Fruit fly (Drosophila melanogaster): ENCODE measurements around the gene promL.

Gene promL

DNA sequence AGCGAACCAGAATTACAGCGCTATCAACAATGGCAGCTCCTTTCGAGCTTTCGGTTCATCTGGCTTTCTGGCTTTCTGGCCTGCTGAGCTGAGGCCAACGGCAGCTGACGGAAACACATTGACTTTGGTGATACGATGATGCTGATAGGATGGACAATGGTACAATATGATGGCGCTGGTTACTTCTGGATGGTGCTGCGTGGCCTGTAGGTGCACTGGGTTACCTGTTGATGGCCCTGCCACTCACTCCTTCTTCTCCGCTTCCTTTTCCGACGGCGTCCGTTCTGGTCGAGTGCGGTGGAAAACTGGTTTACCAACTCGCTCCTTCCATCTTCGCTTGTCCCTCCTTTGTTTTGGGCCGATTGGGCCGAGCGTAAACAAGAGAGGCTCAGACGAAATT lies 52.7 kb downstream of the promL start:
- TF ChIP-seq pad (GFP tag; optimal IDR thresholded peaks at IDR 0.05) (no peak), CG14711 (tag; optimal IDR thresholded peaks at IDR 0.05) (no peak), CG12768 (GFP tag; optimal IDR thresholded peaks at IDR 0.05) (no peak), tj (GFP tag; optimal IDR thresholded peaks at IDR 0.05) (no peak), CG1620 (GFP tag; optimal IDR thresholded peaks at IDR 0.05) (no peak), Hr96 (GFP tag; optimal IDR thresholded peaks at IDR 0.05) (no peak), ovo (GFP tag; optimal IDR thresholded peaks at IDR 0.05) (no peak)

DNA sequence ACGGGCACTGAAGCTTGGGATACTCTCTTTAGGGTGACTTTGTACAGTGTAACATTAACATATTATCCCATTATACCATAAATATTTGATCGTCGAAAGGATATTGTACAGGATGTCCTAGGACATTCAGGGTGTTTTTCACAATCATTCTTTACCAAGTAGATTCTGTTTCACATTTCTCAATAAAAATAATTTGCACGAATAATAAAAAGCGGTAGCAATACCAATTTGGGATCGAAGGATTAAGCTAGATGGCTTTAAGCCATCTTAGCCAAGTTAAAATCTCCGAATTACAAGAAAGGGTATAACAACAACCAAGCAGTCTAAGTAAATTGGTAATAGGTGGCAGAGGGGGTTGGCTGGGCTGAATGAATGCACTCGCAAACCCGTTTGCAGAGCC lies 53.1 kb downstream of the promL start:
- TF ChIP-seq ovo (GFP tag; optimal IDR thresholded peaks at IDR 0.05) = no peak
- no peak for TF ChIP-seq CG11617 (GFP tag; optimal IDR thresholded peaks at IDR 0.05)
- no peak for TF ChIP-seq Hr96 (GFP tag; optimal IDR thresholded peaks at IDR 0.05)
- TF ChIP-seq CG5204 (GFP tag; optimal IDR thresholded peaks at IDR 0.05) = no peak
- TF ChIP-seq cic (GFP tag; optimal IDR thresholded peaks at IDR 0.05) = no peak
- no peak for TF ChIP-seq CG14711 (tag; optimal IDR thresholded peaks at IDR 0.05)
- TF ChIP-seq cnc (optimal IDR thresholded peaks at IDR 0.05) = no peak
- TF ChIP-seq CG12768 (GFP tag; optimal IDR thresholded peaks at IDR 0.05) = no peak

DNA sequence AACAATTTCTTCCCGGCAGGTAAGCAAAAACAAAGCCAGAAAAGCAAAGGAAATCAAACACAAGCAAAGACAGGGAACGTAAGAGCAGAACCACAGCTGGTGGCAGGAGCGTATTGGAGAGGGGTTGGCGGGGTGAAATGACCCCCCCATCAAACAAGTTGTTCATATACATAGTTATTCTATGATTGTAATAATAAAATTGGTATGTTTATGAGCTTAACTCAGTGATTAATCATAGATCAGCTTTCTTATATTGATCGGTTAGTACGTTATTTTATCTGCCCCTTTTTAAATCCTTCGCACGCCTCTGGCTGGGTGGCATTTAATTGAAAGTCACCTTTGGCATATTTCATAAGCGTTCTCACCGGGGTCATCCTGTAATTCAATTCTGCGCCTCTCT lies 54.1 kb downstream of the promL start:
- TF ChIP-seq CG33017 (tag; optimal IDR thresholded peaks at IDR 0.05) = no peak
- TF ChIP-seq CG7045 (GFP tag; optimal IDR thresholded peaks at IDR 0.05) = no peak
- TF ChIP-seq Crg-1 (GFP tag; optimal IDR thresholded peaks at IDR 0.05) = no peak
- TF ChIP-seq ovo (GFP tag; optimal IDR thresholded peaks at IDR 0.05) = no peak
- no peak for TF ChIP-seq Hr96 (GFP tag; optimal IDR thresholded peaks at IDR 0.05)
- TF ChIP-seq tj (GFP tag; optimal IDR thresholded peaks at IDR 0.05) = no peak
- TF ChIP-seq CG12768 (GFP tag; optimal IDR thresholded peaks at IDR 0.05) = no peak
- no peak for TF ChIP-seq bab1 (GFP tag; optimal IDR thresholded peaks at IDR 0.05)
- TF ChIP-seq cnc (optimal IDR thresholded peaks at IDR 0.05) = no peak
- TF ChIP-seq CG7101 (tag; optimal IDR thresholded peaks at IDR 0.05) = no peak
- no peak for TF ChIP-seq pad (GFP tag; optimal IDR thresholded peaks at IDR 0.05)
- TF ChIP-seq kay (GFP tag; ENCODE audit: borderline replicate concordance) = no peak
- TF ChIP-seq CG14711 (tag; optimal IDR thresholded peaks at IDR 0.05) = no peak
- no peak for TF ChIP-seq cic (GFP tag; optimal IDR thresholded peaks at IDR 0.05)
- TF ChIP-seq CG5204 (GFP tag; optimal IDR thresholded peaks at IDR 0.05) = no peak
- no peak for TF ChIP-seq toe (GFP tag; optimal IDR thresholded peaks at IDR 0.05)
- no peak for TF ChIP-seq Mnt (GFP tag; optimal IDR thresholded peaks at IDR 0.05)
- TF ChIP-seq Clk (GFP tag; optimal IDR thresholded peaks at IDR 0.05) = no peak

DNA sequence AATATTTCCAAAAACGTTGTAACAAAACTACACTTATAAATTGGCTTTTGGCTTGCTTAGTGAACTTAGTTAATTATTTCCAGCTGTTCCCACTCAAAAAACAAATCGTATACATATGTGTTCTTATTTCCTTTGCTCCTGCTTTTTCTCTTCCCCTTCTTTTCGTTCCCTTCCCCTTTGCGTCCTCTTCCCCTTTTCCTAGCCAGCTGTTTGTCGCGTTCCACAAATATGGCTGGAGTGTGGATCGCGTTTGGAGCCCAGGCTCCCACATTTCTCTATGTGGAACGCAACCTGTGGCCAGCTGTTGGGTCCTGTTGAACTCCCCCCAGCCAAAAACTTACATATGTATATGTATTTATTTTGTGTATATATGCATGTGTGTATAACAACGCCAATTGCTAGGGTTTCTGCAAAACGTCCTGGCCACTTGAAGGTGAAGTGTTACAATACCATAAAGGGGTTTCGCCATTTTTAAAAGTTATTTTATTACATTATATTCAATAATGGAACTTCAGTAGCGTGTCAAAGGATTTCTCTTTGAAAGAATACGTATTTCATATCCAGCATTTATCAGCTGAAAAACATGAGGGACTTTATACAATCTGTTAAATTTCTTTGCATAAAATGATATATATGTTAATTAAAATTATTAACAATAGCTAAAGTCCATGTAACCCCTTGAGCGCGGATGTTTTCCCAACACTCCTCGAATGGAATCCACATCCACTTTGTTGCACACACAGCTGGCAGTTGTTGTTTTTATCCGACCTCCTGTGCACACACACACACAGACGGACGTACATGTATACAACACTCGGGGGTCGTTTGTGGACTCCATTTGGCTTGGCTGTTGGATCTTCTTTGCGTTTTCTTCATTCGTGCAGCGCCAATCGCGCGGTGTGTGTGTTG lies 55.6 kb downstream of the promL start:
- TF ChIP-seq pad (GFP tag; optimal IDR thresholded peaks at IDR 0.05) = peak; percentile 99
- TF ChIP-seq ovo (GFP tag; optimal IDR thresholded peaks at IDR 0.05) = no peak
- no peak for TF ChIP-seq bab1 (GFP tag; optimal IDR thresholded peaks at IDR 0.05)
- TF ChIP-seq Crg-1 (GFP tag; optimal IDR thresholded peaks at IDR 0.05) = no peak
- TF ChIP-seq cic (GFP tag; optimal IDR thresholded peaks at IDR 0.05) = no peak

DNA sequence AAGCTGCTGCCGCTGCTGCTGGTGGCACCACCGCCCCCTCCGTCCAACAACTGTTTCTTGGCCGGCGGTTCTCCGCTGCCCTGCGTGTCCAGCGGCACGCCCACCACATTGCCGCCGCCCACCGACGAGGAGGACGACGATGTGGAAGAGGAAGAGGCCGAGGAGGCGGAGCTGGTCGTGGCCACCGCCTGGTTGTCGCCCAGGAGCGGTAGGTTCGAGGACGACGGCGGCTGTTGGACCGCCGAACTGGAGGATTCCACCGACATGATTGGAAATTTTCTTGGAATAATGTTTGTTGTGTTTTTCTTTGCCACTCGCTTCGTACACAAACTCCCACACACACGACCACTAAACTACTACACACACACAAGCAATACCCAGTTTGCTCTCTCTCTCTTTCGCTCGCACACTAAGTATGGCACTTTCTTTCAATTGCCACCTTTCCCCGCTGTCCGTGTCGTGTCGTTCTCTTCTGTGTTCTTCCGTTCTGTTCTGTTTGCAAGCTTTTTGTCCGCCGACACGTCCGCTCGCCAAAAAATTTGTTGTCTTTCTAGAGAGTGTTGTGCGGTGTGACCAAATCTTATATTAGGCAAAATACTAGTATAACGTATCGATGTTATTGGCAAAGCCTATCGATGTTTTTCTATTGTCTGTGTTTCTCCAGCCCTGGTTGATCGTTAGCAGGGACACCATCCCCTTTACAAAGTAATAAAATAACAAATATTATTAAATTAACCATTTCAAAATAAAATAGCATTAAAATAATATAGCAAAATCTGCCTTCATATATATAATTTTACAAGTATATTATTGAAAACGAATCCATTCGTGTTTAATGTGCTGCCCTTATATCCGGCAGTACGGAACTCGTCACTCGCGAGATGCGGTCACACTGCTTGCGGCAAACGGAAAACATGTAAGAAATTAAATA lies 57.0 kb downstream of the promL start, which contains the start of the genes CG32486 and PAN3:
Gene CG32486 (minus strand): TSS at position 566 of the 931 bp plus-strand sequence.
Gene PAN3 (plus strand): TSS at position 860 of the 931 bp plus-strand sequence.
- TF ChIP-seq CG5204 (GFP tag; optimal IDR thresholded peaks at IDR 0.05) (peak; percentile 13), Mnt (GFP tag; optimal IDR thresholded peaks at IDR 0.05) (peak; percentile 92), toe (GFP tag; optimal IDR thresholded peaks at IDR 0.05) (peak; percentile 50), bab1 (GFP tag; optimal IDR thresholded peaks at IDR 0.05) (peak; percentile 87), tj (GFP tag; optimal IDR thresholded peaks at IDR 0.05) (peak; percentile 52), CG7045 (GFP tag; optimal IDR thresholded peaks at IDR 0.05) (peak; percentile 11), CG11617 (GFP tag; optimal IDR thresholded peaks at IDR 0.05) (peak; percentile 79), pad (GFP tag; optimal IDR thresholded peaks at IDR 0.05) (peak; percentile 24), cnc (optimal IDR thresholded peaks at IDR 0.05) (no peak), Hr96 (GFP tag; optimal IDR thresholded peaks at IDR 0.05) (peak; percentile 34), Crg-1 (GFP tag; optimal IDR thresholded peaks at IDR 0.05) (no peak), CG7101 (tag; optimal IDR thresholded peaks at IDR 0.05) (peak; percentile 71), cic (GFP tag; optimal IDR thresholded peaks at IDR 0.05) (peak; percentile 96), kay (GFP tag; ENCODE audit: borderline replicate concordance) (no peak), CG14711 (tag; optimal IDR thresholded peaks at IDR 0.05) (peak; percentile 36), ovo (GFP tag; optimal IDR thresholded peaks at IDR 0.05) (peak; percentile 48), CG12768 (GFP tag; optimal IDR thresholded peaks at IDR 0.05) (peak; percentile 69), CG1620 (GFP tag; optimal IDR thresholded peaks at IDR 0.05) (peak; percentile 26), CG33017 (tag; optimal IDR thresholded peaks at IDR 0.05) (peak; percentile 71), Clk (GFP tag; optimal IDR thresholded peaks at IDR 0.05) (peak; percentile 18)

DNA sequence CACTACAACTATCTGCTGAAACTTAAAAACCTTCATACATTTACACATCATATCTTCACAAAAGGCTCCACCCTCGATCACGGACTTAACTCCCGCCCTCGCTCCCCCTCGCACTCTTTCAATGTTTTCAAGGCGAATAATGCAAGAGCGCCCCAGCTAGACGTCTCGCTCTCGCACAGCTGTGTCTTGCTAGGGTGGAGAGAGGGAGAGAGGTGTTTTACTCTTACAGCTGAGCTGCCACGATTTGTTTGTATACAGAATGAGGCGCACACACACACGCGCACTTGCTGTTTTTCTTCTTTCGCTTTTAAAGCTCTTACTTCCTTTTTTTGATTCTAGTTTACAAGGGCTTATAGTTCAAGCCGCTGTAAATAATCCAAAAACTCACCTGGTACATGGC lies 57.8 kb downstream of the promL start:
- TF ChIP-seq tj (GFP tag; optimal IDR thresholded peaks at IDR 0.05) = peak; percentile 9
- peak; percentile 95 for TF ChIP-seq pad (GFP tag; optimal IDR thresholded peaks at IDR 0.05)
- peak; percentile 68 for TF ChIP-seq cic (GFP tag; optimal IDR thresholded peaks at IDR 0.05)
- no peak for TF ChIP-seq CG14711 (tag; optimal IDR thresholded peaks at IDR 0.05)
- peak; percentile 47 for TF ChIP-seq Mnt (GFP tag; optimal IDR thresholded peaks at IDR 0.05)
- TF ChIP-seq toe (GFP tag; optimal IDR thresholded peaks at IDR 0.05) = no peak

All from whole organism, adult.